Fruit fly (Drosophila melanogaster): ENCODE data around the gene XNP.

XNP gene

dm6 chr3R:25472635-25473552, 9.7 kb downstream of the XNP start, which contains the start of the genes Fur1 and Vps33B (continued):
- peak; percentile 89 for TF ChIP-seq CG10274 (GFP tag; optimal IDR thresholded peaks at IDR 0.05)
- peak; percentile 81 for TF ChIP-seq knrl (GFP tag; IDR thresholded peaks at IDR 0.05; ENCODE audit: partially characterized antibody)
- peak; percentile 99 for TF ChIP-seq CG4424 (GFP tag; optimal IDR thresholded peaks at IDR 0.05)
- peak; percentile 89 for TF ChIP-seq CG18011 (GFP tag; optimal IDR thresholded peaks at IDR 0.05)
- TF ChIP-seq gcm2 (GFP tag; optimal IDR thresholded peaks at IDR 0.05): peak; percentile 98
- TF ChIP-seq ATbp (GFP tag; optimal IDR thresholded peaks at IDR 0.05): peak; percentile 92
- peak; percentile 98 for TF ChIP-seq nmo (GFP tag; optimal IDR thresholded peaks at IDR 0.05)
- TF ChIP-seq ssp (GFP tag; IDR thresholded peaks at IDR 0.05): peak; percentile 90
- TF ChIP-seq inv (GFP tag; IDR thresholded peaks at IDR 0.05; ENCODE audit: partially characterized antibody): peak; percentile 66; the same call in 1 of the 2 replicates
- TF ChIP-seq Hand (GFP tag; optimal IDR thresholded peaks at IDR 0.05): peak; percentile 87
- TF ChIP-seq stc (GFP tag; IDR thresholded peaks at IDR 0.05): peak; percentile 93
- TF ChIP-seq sr (GFP tag; IDR thresholded peaks at IDR 0.05): peak; percentile 31; the same call in 1 of the 3 replicates
- TF ChIP-seq ftz-f1 (GFP tag; optimal IDR thresholded peaks at IDR 0.05): peak; percentile 98
- TF ChIP-seq disco-r (GFP tag; optimal IDR thresholded peaks at IDR 0.05): peak; percentile 94
- TF ChIP-seq ac (GFP tag; optimal IDR thresholded peaks at IDR 0.05): peak; percentile 79
- peak; percentile 93 for TF ChIP-seq CG17328 (GFP tag; IDR thresholded peaks at IDR 0.05)
- peak; percentile 85 for TF ChIP-seq chinmo (GFP tag; IDR thresholded peaks at IDR 0.05; ENCODE audit: partially characterized antibody)
- peak; percentile 98 for TF ChIP-seq Camta (GFP tag; optimal IDR thresholded peaks at IDR 0.05)
- peak; percentile 80 for TF ChIP-seq CG16813 (GFP tag; IDR thresholded peaks at IDR 0.05; ENCODE audit: partially characterized antibody)
- TF ChIP-seq dm (GFP tag; optimal IDR thresholded peaks at IDR 0.05): peak; percentile 96
- peak; percentile 97 for TF ChIP-seq CG18262 (tag; optimal IDR thresholded peaks at IDR 0.05)
- no peak for TF ChIP-seq Doc2 (GFP tag; IDR thresholded peaks at IDR 0.05)
- TF ChIP-seq CG10565 (GFP tag; optimal IDR thresholded peaks at IDR 0.05): peak; percentile 92
- TF ChIP-seq CG11093 (GFP tag; IDR thresholded peaks at IDR 0.05): peak; percentile 92
- peak; percentile 94 for TF ChIP-seq CG9437 (GFP tag; optimal IDR thresholded peaks at IDR 0.05)
- TF ChIP-seq CG33213 (GFP tag; optimal IDR thresholded peaks at IDR 0.05): peak; percentile 98
- TF ChIP-seq CG6791 (GFP tag; IDR thresholded peaks at IDR 0.05; ENCODE audit: partially characterized antibody): peak; percentile 79; the same call in 2 of the 3 replicates
- peak; percentile 97 for TF ChIP-seq bcd (GFP tag; optimal IDR thresholded peaks at IDR 0.05)
- TF ChIP-seq CG16863 (GFP tag; optimal IDR thresholded peaks at IDR 0.05): peak; percentile 98
- TF ChIP-seq CG32532 (GFP tag; IDR thresholded peaks at IDR 0.05): peak; percentile 95
- peak; percentile 93 for TF ChIP-seq salm (tag; optimal IDR thresholded peaks at IDR 0.05)
- peak; percentile 99 for TF ChIP-seq Hsf (GFP tag; optimal IDR thresholded peaks at IDR 0.05)
- peak; percentile 80 for TF ChIP-seq Ravus (GFP tag; IDR thresholded peaks at IDR 0.05)
- peak; percentile 94 for TF ChIP-seq Neu2 (GFP tag; optimal IDR thresholded peaks at IDR 0.05; ENCODE audit: borderline replicate concordance)
- TF ChIP-seq CG15601 (tag; optimal IDR thresholded peaks at IDR 0.05): peak; percentile 95
- peak; percentile 86 for TF ChIP-seq nom (GFP tag; optimal IDR thresholded peaks at IDR 0.05)
- peak; percentile 90 for TF ChIP-seq bbx (GFP tag; IDR thresholded peaks at IDR 0.05; ENCODE audit: partially characterized antibody)
- peak; percentile 93 for TF ChIP-seq eyg (GFP tag; optimal IDR thresholded peaks at IDR 0.05)
- peak; percentile 99 for TF ChIP-seq CG30403 (GFP tag; optimal IDR thresholded peaks at IDR 0.05)
- TF ChIP-seq Meics (GFP tag; optimal IDR thresholded peaks at IDR 0.05): peak; percentile 97
- TF ChIP-seq Optix (GFP tag; IDR thresholded peaks at IDR 0.05): peak; percentile 94
- TF ChIP-seq Dp (GFP tag; optimal IDR thresholded peaks at IDR 0.05): peak; percentile 32
- TF ChIP-seq PHDP (tag; optimal IDR thresholded peaks at IDR 0.05): peak; percentile 96
- TF ChIP-seq Dip3 (GFP tag; optimal IDR thresholded peaks at IDR 0.05): peak; percentile 98
- peak; percentile 80 for TF ChIP-seq CG13287 (GFP tag; IDR thresholded peaks at IDR 0.05; ENCODE audit: partially characterized antibody)
- no peak for TF ChIP-seq fru (optimal IDR thresholded peaks at IDR 0.05)
- peak; percentile 90 for TF ChIP-seq Bgb (GFP tag; IDR thresholded peaks at IDR 0.05; ENCODE audit: partially characterized antibody)
- TF ChIP-seq onecut (GFP tag; IDR thresholded peaks at IDR 0.05): peak; percentile 86

Data from whole organism, embryonic.